Worm (Caenorhabditis elegans): Measurements from ENCODE around the gene tra-1.

DNA sequence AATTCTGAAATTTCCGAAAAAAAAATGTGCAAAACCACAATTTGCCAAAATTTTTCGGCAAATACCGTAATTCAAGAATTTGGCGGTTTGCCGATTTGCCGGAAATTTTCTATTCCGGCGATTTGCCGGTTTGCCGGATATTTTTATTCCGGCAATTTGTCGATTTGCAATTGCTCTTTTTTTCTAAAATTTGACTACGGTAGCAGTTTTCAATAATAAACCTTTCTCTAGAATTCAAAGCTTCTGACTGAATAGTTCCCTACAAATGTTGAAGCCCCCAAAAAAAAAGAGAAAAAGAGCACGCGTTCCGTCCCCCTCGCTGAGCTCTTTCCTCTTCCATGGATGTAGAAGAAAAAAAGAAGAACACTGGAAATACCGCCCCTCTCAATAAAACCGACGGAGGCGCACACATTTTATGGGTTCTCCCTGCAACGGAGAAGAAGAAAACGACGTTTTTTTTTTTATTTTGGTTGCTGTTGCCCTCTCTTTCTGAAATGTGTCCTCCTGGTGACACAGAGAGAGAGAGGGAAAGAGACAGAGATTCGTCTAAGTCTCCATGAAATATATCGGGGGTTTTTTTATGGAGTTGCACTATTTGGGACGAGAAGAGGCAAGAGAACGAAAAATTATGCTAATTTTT is 6.0 kb upstream of the tra-1 start:
- TF ChIP-seq lin-13 (GFP tag; optimal IDR thresholded peaks at IDR 0.05) (no peak), nhr-237 (tag; optimal IDR thresholded peaks at IDR 0.05) (no peak), sma-3 (GFP tag; optimal IDR thresholded peaks at IDR 0.05) (no peak), elt-1 (tag; optimal IDR thresholded peaks at IDR 0.05) (no peak), ztf-11 (tag; optimal IDR thresholded peaks at IDR 0.05) (no peak)
